Fruit fly (Drosophila melanogaster): ENCODE measurements around the gene Hsc70-2.

dm6 chr3R:13044459-13044858, at the start of gene Hsc70-2:
- TF ChIP-seq vfl (GFP tag; optimal IDR thresholded peaks at IDR 0.05) = no peak
- no peak for TF ChIP-seq Bgb (GFP tag; IDR thresholded peaks at IDR 0.05; ENCODE audit: partially characterized antibody)
- TF ChIP-seq da (GFP tag; optimal IDR thresholded peaks at IDR 0.05) = no peak
- TF ChIP-seq CG10462 (GFP tag; optimal IDR thresholded peaks at IDR 0.05) = no peak
- no peak for TF ChIP-seq CG3281 (GFP tag; optimal IDR thresholded peaks at IDR 0.05)
- no peak for TF ChIP-seq fd3F (GFP tag; optimal IDR thresholded peaks at IDR 0.05)
- no peak for TF ChIP-seq E2f2 (GFP tag; IDR thresholded peaks at IDR 0.05)
- TF ChIP-seq lab (GFP tag; optimal IDR thresholded peaks at IDR 0.05) = no peak
- no peak for TF ChIP-seq tio (GFP tag; optimal IDR thresholded peaks at IDR 0.05)
- no peak for TF ChIP-seq CG5180 (GFP tag; optimal IDR thresholded peaks at IDR 0.05)
- no peak for TF ChIP-seq E2f1 (GFP tag; IDR thresholded peaks at IDR 0.05)

All from whole organism, embryonic.